Fruit fly (Drosophila melanogaster) whole organism, wandering third instar larva: ENCODE data around the gene trem.

Experiments used
- CrebA ChIP-seq: fragments of 200-800 bp; sonication (Bioruptor generic); optimal IDR thresholded peaks from 2 replicates; lab custom pipeline; 2016; ENCODE audit warnings: missing biosample characterization, mild to moderate bottlenecking, missing genetic modification characterization, borderline replicate concordance
- Hr78 ChIP-seq: fragments of >200 bp; optimal IDR thresholded peaks from 2 replicates; lab custom pipeline; 2017; ENCODE audit warnings: missing biosample characterization, missing genetic modification characterization
- fru ChIP-seq: fragments of 200-800 bp; sonication (Bioruptor generic); optimal IDR thresholded peaks from 3 replicates; lab custom pipeline; 2016; ENCODE audit warnings: missing biosample characterization, mild to moderate bottlenecking, missing genetic modification characterization
- pan ChIP-seq: fragments of >200 bp; optimal IDR thresholded peaks from 2 replicates; lab custom pipeline; 2017
- psq ChIP-seq: fragments of 200-800 bp; sonication (Bioruptor generic); optimal IDR thresholded peaks from 3 replicates; lab custom pipeline; 2017; ENCODE audit warnings: missing biosample characterization, mild to moderate bottlenecking, missing genetic modification characterization, moderate library complexity
- sv ChIP-seq: fragments of 200-800 bp; sonication (Bioruptor generic); optimal IDR thresholded peaks from 3 replicates; lab custom pipeline; 2016; ENCODE audit warnings: missing biosample characterization, missing genetic modification characterization
- tai ChIP-seq: sonication (Bioruptor generic); optimal IDR thresholded peaks from 2 replicates; lab custom pipeline; 2016; ENCODE audit warnings: missing biosample characterization, missing genetic modification characterization
- woc ChIP-seq: sonication (Bioruptor generic); optimal IDR thresholded peaks from 2 replicates; lab custom pipeline; 2016; ENCODE audit warnings: missing biosample characterization, mild to moderate bottlenecking, missing genetic modification characterization

- peak; percentile 6 for TF ChIP-seq tai (GFP tag; lab: Kevin White, UChicago)
- no peak for TF ChIP-seq Hr78
- TF ChIP-seq psq (GFP tag; lab: Kevin White, UChicago): peak; percentile 45
- TF ChIP-seq sv (GFP tag; lab: Kevin White, UChicago): peak; percentile 18
- peak; percentile 42 for TF ChIP-seq woc (GFP tag; lab: Kevin White, UChicago)
- no peak for TF ChIP-seq pan (lab: Kevin White, UChicago)
- TF ChIP-seq fru (GFP tag; lab: Kevin White, UChicago): peak; percentile 58
- no peak for TF ChIP-seq CrebA
These were observed 32.7 kb downstream of the trem start for dm6 chr3R:19998418-19998817.
